Worm (Caenorhabditis elegans) whole organism, L4/young adult: Measurements from ENCODE around the gene spig-5.

Source experiments
- W03F9.2 ChIP-seq: fragments of 150-350 bp; optimal IDR thresholded peaks from 2 replicates; lab custom pipeline; 2014; ENCODE audit warnings: missing biosample characterization, missing genetic modification characterization
- dao-5 ChIP-seq: sonication (generic microtip); optimal IDR thresholded peaks from 2 replicates; lab custom pipeline; 2016; ENCODE audit warnings: missing genotype, missing genetic modification characterization, moderate library complexity, missing compliant biosample characterization
- him-1 ChIP-seq: sonication (generic microtip); optimal IDR thresholded peaks from 2 replicates; lab custom pipeline; 2016; ENCODE audit warnings: missing genotype, missing genetic modification reagents, missing genetic modification characterization, missing compliant biosample characterization

DNA sequence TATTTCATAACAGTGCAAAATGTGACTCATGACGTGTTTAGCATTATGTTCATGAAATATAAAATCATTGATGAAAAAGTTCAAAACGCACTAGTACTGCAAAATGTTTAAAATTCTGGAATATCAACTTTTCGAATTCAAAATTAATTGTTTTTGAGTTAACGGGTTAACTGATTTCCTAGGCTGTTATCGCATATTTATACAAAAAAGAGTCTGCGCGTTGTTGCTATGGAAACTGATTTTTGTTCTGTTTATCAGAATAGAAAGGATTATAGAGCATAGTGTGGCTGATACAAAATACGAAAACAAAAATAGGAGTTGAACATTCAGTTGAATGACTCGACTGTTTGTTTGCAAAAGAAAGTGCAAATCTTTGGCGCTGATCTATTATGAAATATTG, 9.4 kb downstream of the spig-5 start:
- TF ChIP-seq him-1 (tag; lab: Kevin White, UChicago) (no peak), W03F9.2 (tag; lab: Kevin White, UChicago) (no peak), dao-5 (tag; lab: Kevin White, UChicago) (no peak)
